Worm (Caenorhabditis elegans) whole organism, L3 larva: ENCODE data around the gene znf-207.

Source experiments
- R02D3.7 ChIP-seq: fragments of 150-350 bp; optimal IDR thresholded peaks from 2 replicates; lab custom pipeline; 2014; ENCODE audit warnings: missing biosample characterization, missing genetic modification characterization
- ZK546.5 ChIP-seq: sonication (generic microtip); optimal IDR thresholded peaks from 2 replicates; lab custom pipeline; 2017; ENCODE audit warnings: missing biosample characterization, missing genetic modification characterization
- aly-2 ChIP-seq: fragments of 150-350 bp; optimal IDR thresholded peaks from 2 replicates; lab custom pipeline; 2014; ENCODE audit warnings: missing biosample characterization, missing genetic modification characterization
- ceh-16 ChIP-seq: sonication (generic microtip); optimal IDR thresholded peaks from 2 replicates; lab custom pipeline; 2017; ENCODE audit warnings: missing biosample characterization, missing genetic modification characterization
- ceh-28 ChIP-seq: fragments of 150-350 bp; optimal IDR thresholded peaks from 2 replicates; lab custom pipeline; 2014; ENCODE audit warnings: missing biosample characterization, missing genetic modification reagents, missing genetic modification characterization
- ceh-82 ChIP-seq: fragments of 150-350 bp; optimal IDR thresholded peaks from 2 replicates; lab custom pipeline; 2014; ENCODE audit warnings: missing biosample characterization, missing genetic modification characterization
- elt-1 ChIP-seq: fragments of 150-350 bp; optimal IDR thresholded peaks from 2 replicates; lab custom pipeline; 2014; ENCODE audit warnings: missing biosample characterization, missing genetic modification characterization
- elt-2 ChIP-seq: sonication (generic microtip); optimal IDR thresholded peaks from 2 replicates; lab custom pipeline; 2016; ENCODE audit warnings: missing genetic modification reagents, mild to moderate bottlenecking, missing genetic modification characterization, missing compliant biosample characterization
- fkh-10 ChIP-seq: sonication (generic microtip); optimal IDR thresholded peaks from 2 replicates; lab custom pipeline; 2017; ENCODE audit warnings: missing biosample characterization, missing genetic modification reagents, missing genetic modification characterization
- fkh-2 ChIP-seq: fragments of 150-350 bp; optimal IDR thresholded peaks from 2 replicates; lab custom pipeline; 2014; ENCODE audit warnings: missing biosample characterization, missing genetic modification reagents, missing genetic modification characterization
- fos-1 ChIP-seq: fragments of 150-350 bp; optimal IDR thresholded peaks from 2 replicates; lab custom pipeline; 2014; ENCODE audit warnings: missing biosample characterization, missing genetic modification characterization
- hmg-11 ChIP-seq: sonication (generic microtip); optimal IDR thresholded peaks from 2 replicates; lab custom pipeline; 2016; ENCODE audit warnings: missing genetic modification characterization, missing compliant biosample characterization
- jun-1 ChIP-seq: fragments of 150-350 bp; optimal IDR thresholded peaks from 2 replicates; lab custom pipeline; 2014; ENCODE audit warnings: missing biosample characterization, missing genetic modification reagents, missing genetic modification characterization
- lin-15B ChIP-seq: fragments of 150-350 bp; optimal IDR thresholded peaks from 2 replicates; lab custom pipeline; 2014; ENCODE audit warnings: missing biosample characterization, missing genetic modification characterization
- lin-39 ChIP-seq: fragments of 150-350 bp; optimal IDR thresholded peaks from 2 replicates; lab custom pipeline; 2018; ENCODE audit warnings: missing biosample characterization, missing genetic modification reagents, missing genetic modification characterization
- lsy-12 ChIP-seq: sonication (generic microtip); optimal IDR thresholded peaks from 2 replicates; lab custom pipeline; 2016; ENCODE audit warnings: mild to moderate bottlenecking, missing genetic modification characterization, missing compliant biosample characterization
- mml-1 ChIP-seq: fragments of 150-350 bp; sonication (generic microtip); optimal IDR thresholded peaks from 3 replicates; lab custom pipeline; 2014; ENCODE audit warnings: missing biosample characterization, missing genetic modification characterization
- nfya-1 ChIP-seq: sonication (generic microtip); optimal IDR thresholded peaks from 2 replicates; lab custom pipeline; 2017; ENCODE audit warnings: missing genetic modification characterization, mild to moderate bottlenecking, missing compliant biosample characterization, antibody characterized with exemption, moderate library complexity; ENCODE audit not compliant: insufficient read depth
- nhr-12 ChIP-seq: fragments of 150-350 bp; optimal IDR thresholded peaks from 2 replicates; lab custom pipeline; 2014; ENCODE audit warnings: missing biosample characterization, missing genetic modification characterization
- nhr-23 ChIP-seq: fragments of 150-350 bp; optimal IDR thresholded peaks from 2 replicates; lab custom pipeline; 2014; ENCODE audit warnings: missing biosample characterization, missing genetic modification reagents, missing genetic modification characterization
- nhr-237 ChIP-seq: fragments of 150-350 bp; optimal IDR thresholded peaks from 2 replicates; lab custom pipeline; 2014; ENCODE audit warnings: missing biosample characterization, missing genetic modification characterization
- nhr-28 ChIP-seq: fragments of 150-350 bp; optimal IDR thresholded peaks from 2 replicates; lab custom pipeline; 2014; ENCODE audit warnings: missing biosample characterization, missing genetic modification characterization
- nhr-67 ChIP-seq: fragments of 150-350 bp; optimal IDR thresholded peaks from 2 replicates; lab custom pipeline; 2014; ENCODE audit warnings: missing biosample characterization, missing genetic modification characterization
- nhr-76 ChIP-seq: fragments of 150-350 bp; sonication (generic microtip); optimal IDR thresholded peaks from 5 replicates; lab custom pipeline; 2014; ENCODE audit warnings: missing biosample characterization, missing genetic modification characterization
- nhr-77 ChIP-seq: fragments of 150-350 bp; optimal IDR thresholded peaks from 2 replicates; lab custom pipeline; 2014; ENCODE audit warnings: missing biosample characterization, missing genetic modification characterization
- pha-4 ChIP-seq: fragments of 150-350 bp; optimal IDR thresholded peaks from 2 replicates; lab custom pipeline; 2014; ENCODE audit warnings: missing biosample characterization, missing genetic modification reagents, missing genetic modification characterization
- pqm-1 ChIP-seq: fragments of 150-350 bp; optimal IDR thresholded peaks from 2 replicates; lab custom pipeline; 2017; ENCODE audit warnings: missing biosample characterization, missing genetic modification characterization, inconsistent platforms
- snpc-4 ChIP-seq: fragments of 150-350 bp; optimal IDR thresholded peaks from 2 replicates; lab custom pipeline; 2014; ENCODE audit warnings: missing biosample characterization, missing genetic modification characterization
- unc-39 ChIP-seq: sonication (generic microtip); optimal IDR thresholded peaks from 4 replicates; lab custom pipeline; 2017; ENCODE audit warnings: missing biosample characterization, missing genetic modification characterization
- zag-1 ChIP-seq: fragments of 150-350 bp; optimal IDR thresholded peaks from 2 replicates; lab custom pipeline; 2014; ENCODE audit warnings: missing biosample characterization, missing genetic modification characterization
- ztf-11 ChIP-seq: fragments of 150-350 bp; optimal IDR thresholded peaks from 2 replicates; lab custom pipeline; 2014; ENCODE audit warnings: missing biosample characterization, missing genetic modification characterization

znf-207 gene

DNA sequence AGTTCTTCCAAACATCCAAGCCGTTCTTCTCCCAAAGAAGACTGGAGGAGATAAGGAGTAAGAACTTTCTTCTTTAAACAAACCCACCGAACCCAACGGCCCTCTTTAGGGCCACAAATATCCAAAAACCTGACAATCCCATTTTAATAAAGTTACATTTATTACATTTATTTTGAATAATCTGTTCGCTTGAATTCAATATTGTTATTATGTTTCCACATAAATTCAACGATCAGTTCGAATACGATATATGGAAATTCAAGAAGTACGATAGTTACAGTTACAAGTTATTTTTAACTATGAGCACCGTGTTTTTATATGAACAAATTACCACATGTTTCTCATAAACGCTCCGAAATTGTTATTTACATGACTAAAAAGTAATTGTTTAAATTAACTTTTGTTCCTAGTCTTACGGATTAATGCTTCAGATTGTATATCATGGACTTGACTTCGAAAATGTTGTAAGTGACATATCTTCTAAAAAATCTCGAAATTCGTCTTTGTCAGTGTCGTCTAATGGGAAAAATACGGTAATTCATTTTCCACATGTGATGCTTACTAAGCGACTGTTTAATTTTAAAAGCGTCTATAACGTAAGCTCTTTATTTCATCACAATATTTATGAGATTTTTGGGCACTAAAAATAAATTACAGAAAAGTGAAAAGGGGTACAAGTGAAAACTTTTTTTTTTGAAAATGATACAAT lies 30.1 kb downstream of the znf-207 start:
- no peak for TF ChIP-seq ceh-28
- no peak for TF ChIP-seq ceh-82 (tag; lab: Kevin White, UChicago)
- TF ChIP-seq pha-4 (tag; lab: Kevin White, UChicago): no peak
- no peak for TF ChIP-seq nhr-237 (tag; lab: Kevin White, UChicago)
- no peak for TF ChIP-seq ZK546.5 (tag; lab: Kevin White, UChicago)
- TF ChIP-seq snpc-4: no peak
- TF ChIP-seq ztf-11 (tag; lab: Kevin White, UChicago): no peak
- no peak for TF ChIP-seq R02D3.7
- no peak for TF ChIP-seq lsy-12 (tag; lab: Kevin White, UChicago)
- no peak for TF ChIP-seq aly-2
- TF ChIP-seq unc-39 (tag; lab: Kevin White, UChicago): no peak
- TF ChIP-seq fos-1 (tag; lab: Kevin White, UChicago): no peak
- TF ChIP-seq lin-15B (tag; lab: Kevin White, UChicago): no peak
- TF ChIP-seq nhr-67 (tag; lab: Kevin White, UChicago): no peak
- TF ChIP-seq zag-1: no peak

DNA sequence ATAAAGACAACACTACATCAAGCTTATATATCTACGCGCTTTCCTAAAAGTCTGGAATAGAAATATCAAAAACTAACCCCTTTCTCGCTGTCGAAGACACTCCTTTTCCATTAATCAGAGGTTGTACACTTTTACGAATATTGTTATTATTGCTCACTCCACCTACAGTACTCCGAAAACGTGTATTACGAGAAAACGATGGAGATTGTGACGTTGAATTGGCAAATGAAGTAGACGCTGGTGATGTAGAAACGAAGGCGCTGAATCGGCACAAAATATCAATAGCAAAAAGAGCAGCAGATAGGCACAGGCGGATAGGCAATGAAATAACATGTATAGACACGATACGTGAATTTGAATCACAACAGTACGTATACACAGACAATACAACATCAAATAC lies 33.5 kb downstream of the znf-207 start:
- TF ChIP-seq ceh-16 (no peak), fkh-10 (GFP tag; lab: Kevin White, UChicago) (no peak), pqm-1 (tag; lab: Kevin White, UChicago) (no peak), nhr-23 (tag; lab: Kevin White, UChicago) (no peak), lin-15B (tag; lab: Kevin White, UChicago) (no peak), ZK546.5 (tag; lab: Kevin White, UChicago) (no peak), hmg-11 (no peak)

ce11 chrIV:11347275-11347674 lies 36.5 kb downstream of the znf-207 start:
- TF ChIP-seq nhr-28 (no peak), zag-1 (no peak), nhr-23 (tag; lab: Kevin White, UChicago) (no peak), nhr-77 (tag; lab: Kevin White, UChicago) (no peak), elt-1 (tag; lab: Kevin White, UChicago) (peak; percentile 43), elt-2 (tag; lab: Kevin White, UChicago) (no peak), nhr-12 (tag; lab: Kevin White, UChicago) (no peak), jun-1 (no peak), nfya-1 (tag; lab: Kevin White, UChicago) (peak; percentile 7), hmg-11 (no peak), mml-1 (tag; lab: Kevin White, UChicago) (no peak), ceh-28 (no peak), ztf-11 (tag; lab: Kevin White, UChicago) (no peak)

DNA sequence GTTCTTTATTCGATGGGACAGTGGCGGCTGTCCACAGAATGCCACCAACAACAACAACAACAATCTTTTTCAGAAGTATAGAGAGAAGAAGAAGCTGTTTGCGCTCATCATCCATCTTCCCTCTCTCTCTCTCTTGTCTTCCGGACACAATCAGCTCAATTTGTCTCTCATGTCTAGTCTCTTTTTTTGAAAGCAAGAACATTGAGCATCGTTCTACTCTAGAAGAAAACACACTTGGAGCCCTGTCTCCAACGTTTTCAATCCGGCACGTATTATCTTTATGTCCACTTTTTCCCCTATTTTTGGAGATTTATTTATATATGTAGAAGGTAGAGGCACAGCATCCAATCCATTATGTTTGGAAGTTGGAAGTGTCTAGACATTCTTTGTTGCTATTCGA lies 38.0 kb downstream of the znf-207 start:
- TF ChIP-seq elt-2 (tag; lab: Kevin White, UChicago): no peak
- TF ChIP-seq lin-39 (tag; lab: Kevin White, UChicago): peak; percentile 69
- TF ChIP-seq, all 47 proteins: peak for 1

- no peak for TF ChIP-seq mml-1 (tag; lab: Kevin White, UChicago)
- no peak for TF ChIP-seq fkh-2 (tag; lab: Kevin White, UChicago)
- peak; percentile 41 for TF ChIP-seq nfya-1 (tag; lab: Kevin White, UChicago)
- peak; percentile 62 for TF ChIP-seq lin-39 (tag; lab: Kevin White, UChicago)
Measured at ce11 chrIV:11349747-11350146, 39.0 kb downstream of the znf-207 start.

DNA sequence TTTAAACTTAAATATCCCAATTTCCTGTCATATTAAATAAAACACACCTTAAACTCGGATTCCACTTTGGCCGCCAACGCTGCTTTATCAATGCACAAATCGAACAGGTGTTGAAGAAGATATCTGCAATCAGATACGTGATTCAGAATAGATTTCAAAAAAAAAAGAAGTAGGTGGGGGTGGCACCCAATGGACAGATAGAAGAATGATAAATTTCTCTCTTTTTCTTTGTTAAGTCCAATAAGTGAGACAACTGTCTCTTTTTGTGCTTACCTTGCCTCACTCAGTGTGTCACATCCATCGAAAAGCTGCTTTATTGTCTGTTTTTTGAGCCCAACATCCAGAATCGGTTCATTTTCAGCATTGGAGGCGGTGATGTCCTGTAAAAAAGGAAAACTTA lies 40.0 kb downstream of the znf-207 start:
- TF ChIP-seq nhr-76 (tag; lab: Kevin White, UChicago) (no peak), nfya-1 (tag; lab: Kevin White, UChicago) (peak; percentile 13), lin-39 (tag; lab: Kevin White, UChicago) (peak; percentile 29), ceh-28 (no peak)
